Fruit fly (Drosophila melanogaster) whole organism, wandering third instar larva: Measurements from ENCODE around the gene CG42832.
"Not testable (repeated sequence)": the region's sequence is repeated elsewhere in the genome, so short reads cannot be mapped to it uniquely, and the experiment has no call there.

ENCODE experiments used
- Abd-B ChIP-seq: fragments of >200 bp; optimal IDR thresholded peaks from 2 replicates; lab custom pipeline; 2017; ENCODE audit warnings: missing biosample characterization, missing genetic modification characterization
- CG32264 ChIP-seq: fragments of 200-800 bp; sonication (Bioruptor generic); optimal IDR thresholded peaks from 2 replicates; lab custom pipeline; 2016; ENCODE audit warnings: missing biosample characterization, missing genetic modification characterization
- CG9705 ChIP-seq: fragments of 200-800 bp; sonication (Bioruptor generic); optimal IDR thresholded peaks from 2 replicates; lab custom pipeline; 2018; ENCODE audit warnings: missing biosample characterization, mild to moderate bottlenecking, missing genetic modification characterization
- CrebA ChIP-seq: fragments of 200-800 bp; sonication (Bioruptor generic); optimal IDR thresholded peaks from 2 replicates; lab custom pipeline; 2016; ENCODE audit warnings: missing biosample characterization, mild to moderate bottlenecking, missing genetic modification characterization, borderline replicate concordance
- Dfd ChIP-seq: fragments of >200 bp; optimal IDR thresholded peaks from 2 replicates; lab custom pipeline; 2017; ENCODE audit warnings: missing biosample characterization, missing genetic modification characterization
- Dif ChIP-seq: fragments of 200-275, 200-300 bp; sonication (Bioruptor generic); optimal IDR thresholded peaks from 2 replicates; lab custom pipeline; 2018; ENCODE audit warnings: missing biosample characterization, missing genetic modification characterization; ENCODE audit not compliant: partially characterized antibody
- HLH106 ChIP-seq: fragments of 200-800 bp; optimal IDR thresholded peaks from 3 replicates; lab custom pipeline; 2019; ENCODE audit warnings: missing biosample characterization, mild to moderate bottlenecking, missing genetic modification characterization, moderate library complexity
- Hr78 ChIP-seq: fragments of >200 bp; optimal IDR thresholded peaks from 2 replicates; lab custom pipeline; 2017; ENCODE audit warnings: missing biosample characterization, missing genetic modification characterization
- Hr83 ChIP-seq: fragments of 200-300 bp; sonication (Bioruptor generic); optimal IDR thresholded peaks from 2 replicates; lab custom pipeline; 2016; ENCODE audit warnings: missing biosample characterization, mild to moderate bottlenecking, missing genetic modification characterization, moderate library complexity; ENCODE audit not compliant: poor library complexity, severe bottlenecking
- Jra ChIP-seq: sonication (Bioruptor generic); optimal IDR thresholded peaks from 2 replicates; lab custom pipeline; 2016; ENCODE audit warnings: missing biosample characterization, missing genetic modification characterization
- Mio ChIP-seq: sonication (Bioruptor generic); optimal IDR thresholded peaks from 2 replicates; lab custom pipeline; 2016; ENCODE audit warnings: missing biosample characterization, missing genetic modification characterization
- Myc ChIP-seq: fragments of >200 bp; optimal IDR thresholded peaks from 2 replicates; lab custom pipeline; 2017
- N ChIP-seq: fragments of >200 bp; optimal IDR thresholded peaks from 2 replicates; lab custom pipeline; 2018; ENCODE audit warnings: missing biosample characterization, missing external identifiers, missing genetic modification characterization
- OdsH ChIP-seq: fragments of 200-800 bp; sonication (Bioruptor generic); optimal IDR thresholded peaks from 2 replicates; lab custom pipeline; 2016; ENCODE audit warnings: missing biosample characterization, mild to moderate bottlenecking, missing genetic modification characterization
- Sp1 ChIP-seq: fragments of 200-800 bp; sonication (Bioruptor generic); optimal IDR thresholded peaks from 3 replicates; lab custom pipeline; 2019; ENCODE audit warnings: missing biosample characterization, mild to moderate bottlenecking, missing genetic modification characterization, moderate library complexity
- Vsx2 ChIP-seq: fragments of 200-300, 225-300 bp; sonication (Bioruptor generic); optimal IDR thresholded peaks from 2 replicates; lab custom pipeline; 2018; ENCODE audit warnings: missing biosample characterization, missing genetic modification characterization; ENCODE audit not compliant: partially characterized antibody
- br ChIP-seq: fragments of 200-800 bp; sonication (Bioruptor generic); optimal IDR thresholded peaks from 2 replicates; lab custom pipeline; 2016; ENCODE audit warnings: missing biosample characterization, missing genetic modification characterization
- brk ChIP-seq: fragments of 200-800 bp; sonication (Bioruptor generic); optimal IDR thresholded peaks from 2 replicates; lab custom pipeline; 2016; ENCODE audit warnings: missing biosample characterization, mild to moderate bottlenecking, missing genetic modification characterization
- dl ChIP-seq, 2 experiments: fragments of 175-275, 200-275 bp in 1 of 2; fragments of 200-275 bp in 1 of 2; sonication (Bioruptor generic); optimal IDR thresholded peaks; lab custom pipeline; 2018; ENCODE audit warnings: mild to moderate bottlenecking in 2 of 2, missing biosample characterization in 2 of 2, missing genetic modification characterization in 2 of 2, moderate library complexity in 2 of 2; ENCODE audit not compliant: partially characterized antibody in 2 of 2, insufficient read depth in 1 of 2
- dmrt93B ChIP-seq: fragments of 200-800 bp; sonication (Bioruptor generic); optimal IDR thresholded peaks from 2 replicates; lab custom pipeline; 2018; ENCODE audit warnings: missing biosample characterization, mild to moderate bottlenecking, missing genetic modification characterization
- dsf ChIP-seq: sonication (Bioruptor generic); optimal IDR thresholded peaks from 2 replicates; lab custom pipeline; 2016; ENCODE audit warnings: missing biosample characterization, missing genetic modification characterization, borderline replicate concordance
- ey ChIP-seq: fragments of 200-800 bp; sonication (Bioruptor generic); optimal IDR thresholded peaks from 2 replicates; lab custom pipeline; 2016; ENCODE audit warnings: missing biosample characterization, missing genetic modification characterization
- foxo ChIP-seq, 2 experiments: fragments of 200-800 bp; sonication (Bioruptor generic); optimal IDR thresholded peaks; 2 replicates in 1 of 2; 3 replicates in 1 of 2; lab custom pipeline; 2016 to 2017; ENCODE audit warnings: missing biosample characterization in 2 of 2, missing genetic modification characterization in 2 of 2
- fru ChIP-seq: fragments of 200-800 bp; sonication (Bioruptor generic); optimal IDR thresholded peaks from 3 replicates; lab custom pipeline; 2016; ENCODE audit warnings: missing biosample characterization, mild to moderate bottlenecking, missing genetic modification characterization
- h ChIP-seq: fragments of 200-800 bp; sonication (Bioruptor generic); optimal IDR thresholded peaks from 3 replicates; lab custom pipeline; 2016; ENCODE audit warnings: missing biosample characterization, mild to moderate bottlenecking, missing genetic modification characterization
- jim ChIP-seq: fragments of 175-275, 200-325 bp; sonication (Bioruptor generic); optimal IDR thresholded peaks from 2 replicates; lab custom pipeline; 2016; ENCODE audit warnings: missing biosample characterization, mild to moderate bottlenecking, missing genetic modification characterization
- lola ChIP-seq: fragments of >200 bp; optimal IDR thresholded peaks from 2 replicates; lab custom pipeline; 2017; ENCODE audit warnings: missing biosample characterization, missing genetic modification characterization
- pan ChIP-seq: fragments of >200 bp; optimal IDR thresholded peaks from 2 replicates; lab custom pipeline; 2017
- rgr ChIP-seq: fragments of 200-800 bp; sonication (Bioruptor generic); optimal IDR thresholded peaks from 3 replicates; lab custom pipeline; 2016; ENCODE audit warnings: missing biosample characterization, mild to moderate bottlenecking, missing genetic modification characterization
- sage ChIP-seq: fragments of 200-800 bp; sonication (Bioruptor generic); optimal IDR thresholded peaks from 2 replicates; lab custom pipeline; 2016; ENCODE audit warnings: missing biosample characterization, mild to moderate bottlenecking, missing genetic modification characterization
- sv ChIP-seq: fragments of 200-800 bp; sonication (Bioruptor generic); optimal IDR thresholded peaks from 3 replicates; lab custom pipeline; 2016; ENCODE audit warnings: missing biosample characterization, missing genetic modification characterization
- tai ChIP-seq: sonication (Bioruptor generic); optimal IDR thresholded peaks from 2 replicates; lab custom pipeline; 2016; ENCODE audit warnings: missing biosample characterization, missing genetic modification characterization
- usp ChIP-seq: fragments of >200 bp; optimal IDR thresholded peaks from 2 replicates; lab custom pipeline; 2017; ENCODE audit warnings: missing biosample characterization, missing genetic modification characterization
- woc ChIP-seq: sonication (Bioruptor generic); optimal IDR thresholded peaks from 2 replicates; lab custom pipeline; 2016; ENCODE audit warnings: missing biosample characterization, mild to moderate bottlenecking, missing genetic modification characterization

CG42832 gene

DNA sequence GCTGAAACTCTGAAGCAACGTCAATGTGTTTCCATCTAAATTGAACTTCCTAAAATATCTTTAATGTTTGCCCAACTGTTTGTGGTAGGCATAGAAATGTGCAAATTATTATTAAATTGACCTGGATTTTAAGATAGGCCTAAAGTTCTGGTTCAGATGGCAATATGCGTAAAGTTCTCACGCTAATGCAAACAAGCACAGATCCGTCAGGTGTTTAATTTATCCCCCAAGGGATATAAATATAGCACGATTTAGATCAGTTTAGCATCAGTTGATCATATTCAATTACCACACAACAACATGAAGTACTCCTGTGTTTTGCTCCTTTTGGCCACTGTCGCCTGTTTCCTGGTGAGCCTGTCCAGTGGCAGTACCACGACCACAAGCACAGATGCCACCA is 20.5 kb upstream of the CG42832 start, which contains the start of gene CG7377:
Gene CG7377, plus strand, starts transcription at position 301 of the 400 bp plus-strand sequence.
- TF ChIP-seq Hr83 (GFP tag; lab: Kevin White, UChicago); Vsx2 (GFP tag; lab: Kevin White, UChicago); pan (lab: Kevin White, UChicago): not testable (repeated sequence)
- TF ChIP-seq, all 38 proteins: peak for 0; not testable (repeated sequence) for 38

- TF ChIP-seq dl (GFP tag; optimal IDR thresholded peaks at IDR 0.05; lab: Kevin White, UChicago; ENCODE audit: insufficient read depth in 1 of 2, partially characterized antibody in 2 of 2), result no peak
- TF ChIP-seq Myc, result no peak
- TF ChIP-seq CG9705 (GFP tag; lab: Kevin White, UChicago), result no peak
- no peak for TF ChIP-seq sage (GFP tag; lab: Kevin White, UChicago)
- TF ChIP-seq Hr78 (GFP tag; lab: Kevin White, UChicago), result no peak
- TF ChIP-seq ey (GFP tag; lab: Kevin White, UChicago), result no peak
- no peak for TF ChIP-seq Dif (GFP tag; lab: Kevin White, UChicago)
- TF ChIP-seq Abd-B (GFP tag; lab: Kevin White, UChicago), result no peak
- no peak for TF ChIP-seq Vsx2 (GFP tag; lab: Kevin White, UChicago)
- no peak for TF ChIP-seq usp (GFP tag; lab: Kevin White, UChicago)
- TF ChIP-seq CG32264 (GFP tag; lab: Kevin White, UChicago), result no peak
- TF ChIP-seq pan (lab: Kevin White, UChicago), result no peak
Observed at dm6 chr3L:11591131-11591530, 18.8 kb upstream of the CG42832 start, which contains the start of gene CG33268. TSS of gene CG33268 (minus strand) at chr3L:11591231.

- TF ChIP-seq dsf (GFP tag; lab: Kevin White, UChicago) (no peak), woc (GFP tag; lab: Kevin White, UChicago) (no peak), Jra (GFP tag; lab: Kevin White, UChicago) (no peak), fru (GFP tag; lab: Kevin White, UChicago) (no peak), br (GFP tag; lab: Kevin White, UChicago) (no peak), Sp1 (GFP tag; lab: Kevin White, UChicago) (no peak)
- TF ChIP-seq, all 38 proteins: peak for 0
Observed at dm6 chr3L:11591803-11592202, 18.1 kb upstream of the CG42832 start.

DNA sequence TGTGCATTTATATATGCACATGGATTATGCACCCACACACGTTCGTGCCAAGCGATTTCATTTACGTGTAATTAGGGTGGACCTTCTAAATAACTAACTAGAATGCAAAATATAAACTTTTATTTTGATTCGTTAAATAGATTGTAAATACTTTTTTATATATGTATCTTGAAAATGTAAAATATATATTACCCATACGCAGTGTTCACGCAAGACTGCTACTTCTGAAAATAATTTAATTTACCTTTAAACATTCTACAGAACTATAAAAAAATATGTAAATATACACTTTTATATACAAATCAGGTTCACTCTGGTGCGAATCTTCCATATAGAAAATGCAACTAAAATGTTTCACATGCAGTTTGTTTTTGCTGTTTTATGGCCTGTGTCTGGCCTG is 16.2 kb upstream of the CG42832 start:
- TF ChIP-seq OdsH (no peak), Abd-B (GFP tag; lab: Kevin White, UChicago) (no peak), dmrt93B (no peak), Dfd (GFP tag; lab: Kevin White, UChicago) (no peak), jim (no peak), pan (lab: Kevin White, UChicago) (no peak), h (GFP tag; lab: Kevin White, UChicago) (no peak), dl (GFP tag; optimal IDR thresholded peaks at IDR 0.05; lab: Kevin White, UChicago; ENCODE audit: insufficient read depth in 1 of 2, partially characterized antibody in 2 of 2) (no peak), Myc (no peak), Vsx2 (GFP tag; lab: Kevin White, UChicago) (no peak), HLH106 (tag; lab: Kevin White, UChicago) (peak; percentile 23), CrebA (no peak), tai (GFP tag; lab: Kevin White, UChicago) (no peak), foxo (GFP tag; optimal IDR thresholded peaks at IDR 0.05; lab: Kevin White, UChicago) (peak in 1 of 2 experiments; percentile 18), lola (GFP tag; lab: Kevin White, UChicago) (no peak), N (GFP tag; lab: Kevin White, UChicago) (no peak), Mio (GFP tag; lab: Kevin White, UChicago) (no peak), sv (GFP tag; lab: Kevin White, UChicago) (no peak), fru (GFP tag; lab: Kevin White, UChicago) (no peak), brk (GFP tag; lab: Kevin White, UChicago) (no peak), rgr (GFP tag; lab: Kevin White, UChicago) (no peak), Dif (GFP tag; lab: Kevin White, UChicago) (no peak), Sp1 (GFP tag; lab: Kevin White, UChicago) (peak; percentile 52)
- TF ChIP-seq, all 38 proteins: peak for 3
